Fruit fly (Drosophila melanogaster) whole organism, embryonic: ENCODE data around the gene Bsg.
A peak's percentile ranks its signal among the peaks of the same experiment; 100 is the strongest.

Experiments used
- ATbp ChIP-seq: fragments of 200-800 bp; sonication (Bioruptor generic); optimal IDR thresholded peaks from 2 replicates; lab custom pipeline; 2017; ENCODE audit warnings: missing biosample characterization, mild to moderate bottlenecking, missing genetic modification characterization, missing genetic modification reagents
- CG10462 ChIP-seq: fragments of 200-800 bp; sonication (Bioruptor generic); optimal IDR thresholded peaks from 2 replicates; lab custom pipeline; 2016; ENCODE audit warnings: missing biosample characterization, missing genetic modification characterization
- CG11247 ChIP-seq: fragments of 200-800 bp; sonication (Bioruptor generic); IDR thresholded peaks from 2 replicates; pipeline ENCODE4 v1.3.6; 2022; ENCODE audit warnings: missing biosample characterization, missing genetic modification characterization
- CG11504 ChIP-seq: fragments of 200-800 bp; sonication (Bioruptor generic); optimal IDR thresholded peaks from 3 replicates; lab custom pipeline; 2019; ENCODE audit warnings: missing biosample characterization, mild to moderate bottlenecking, missing genetic modification characterization, moderate library complexity
- CG11723 ChIP-seq: fragments of 200-800 bp; sonication (Bioruptor generic); optimal IDR thresholded peaks from 2 replicates; lab custom pipeline; 2017; ENCODE audit warnings: missing biosample characterization, mild to moderate bottlenecking, missing genetic modification characterization
- CG14965 ChIP-seq: fragments of 200-800 bp; sonication (Bioruptor generic); optimal IDR thresholded peaks from 2 replicates; lab custom pipeline; 2016; ENCODE audit warnings: missing biosample characterization, missing genetic modification characterization, borderline replicate concordance
- CG1603 ChIP-seq: fragments of 200-800 bp; sonication (Bioruptor generic); optimal IDR thresholded peaks from 2 replicates; lab custom pipeline; 2019; ENCODE audit warnings: missing biosample characterization, mild to moderate bottlenecking, missing genetic modification characterization, moderate library complexity
- CG1832 ChIP-seq: fragments of 200-800 bp; sonication (Bioruptor generic); optimal IDR thresholded peaks from 2 replicates; lab custom pipeline; 2017; ENCODE audit warnings: missing biosample characterization, mild to moderate bottlenecking, missing genetic modification characterization, inconsistent platforms
- CG3065 ChIP-seq: fragments of 200-800 bp; sonication (Bioruptor generic); optimal IDR thresholded peaks from 2 replicates; lab custom pipeline; 2016; ENCODE audit warnings: missing biosample characterization, missing genetic modification characterization
- CG33213 ChIP-seq: fragments of 200-800 bp; sonication (Bioruptor generic); optimal IDR thresholded peaks from 3 replicates; lab custom pipeline; 2016; ENCODE audit warnings: missing biosample characterization, missing genetic modification characterization
- CG34422 ChIP-seq: fragments of 200-800 bp; sonication (Bioruptor generic); IDR thresholded peaks from 3 replicates; pipeline ENCODE4 v1.3.6; 2022; ENCODE audit warnings: missing biosample characterization, missing genetic modification characterization
- CG3838 ChIP-seq: fragments of 200-800 bp; sonication (Bioruptor generic); optimal IDR thresholded peaks from 3 replicates; lab custom pipeline; 2016; ENCODE audit warnings: missing biosample characterization, missing genetic modification characterization
- CG42726 ChIP-seq: fragments of 200-800 bp; sonication (Bioruptor generic); IDR thresholded peaks from 2 replicates; pipeline ENCODE4 v1.3.6; 2022; ENCODE audit warnings: missing biosample characterization, missing genetic modification characterization; ENCODE audit not compliant: partially characterized antibody
- CG4404 ChIP-seq: fragments of 200-800 bp; sonication (Bioruptor generic); IDR thresholded peaks from 2 replicates; pipeline ENCODE4 v1.3.6; 2022; ENCODE audit warnings: missing biosample characterization, missing genetic modification characterization
- CG6683 ChIP-seq: fragments of 200-800 bp; sonication (Bioruptor generic); optimal IDR thresholded peaks from 2 replicates; lab custom pipeline; 2017; ENCODE audit warnings: missing biosample characterization, mild to moderate bottlenecking, missing genetic modification characterization, missing genetic modification reagents
- CG6765 ChIP-seq: fragments of 200-800 bp; sonication (Bioruptor generic); optimal IDR thresholded peaks from 3 replicates; lab custom pipeline; 2017; ENCODE audit warnings: missing biosample characterization, mild to moderate bottlenecking, missing genetic modification characterization
- CG7745 ChIP-seq: fragments of 200-800 bp; sonication (Bioruptor generic); optimal IDR thresholded peaks from 2 replicates; lab custom pipeline; 2018; ENCODE audit warnings: missing biosample characterization, mild to moderate bottlenecking, missing genetic modification characterization, moderate library complexity
- CG8944 ChIP-seq: fragments of 200-800 bp; sonication (Bioruptor generic); optimal IDR thresholded peaks from 3 replicates; lab custom pipeline; 2016; ENCODE audit warnings: missing biosample characterization, missing genetic modification characterization
- CG9797 ChIP-seq: fragments of 200-800 bp; sonication (Bioruptor generic); optimal IDR thresholded peaks from 3 replicates; lab custom pipeline; 2018; ENCODE audit warnings: missing biosample characterization, mild to moderate bottlenecking, missing genetic modification characterization
- Fer1 ChIP-seq: fragments of 200-800 bp; sonication (Bioruptor generic); optimal IDR thresholded peaks from 2 replicates; lab custom pipeline; 2017; ENCODE audit warnings: missing biosample characterization, mild to moderate bottlenecking, missing genetic modification characterization
- Gsc ChIP-seq: fragments of 200-800 bp; sonication (Bioruptor generic); IDR thresholded peaks from 2 replicates; pipeline ENCODE4 v1.3.6; 2022; ENCODE audit warnings: missing biosample characterization, missing genetic modification characterization
- Hand ChIP-seq: fragments of 200-800 bp; sonication (Bioruptor generic); optimal IDR thresholded peaks from 2 replicates; lab custom pipeline; 2017; ENCODE audit warnings: mild to moderate bottlenecking, missing biosample characterization, missing genetic modification reagents, missing genetic modification characterization
- Hsf ChIP-seq: fragments of 200-800 bp; sonication (Bioruptor generic); optimal IDR thresholded peaks from 3 replicates; lab custom pipeline; 2016; ENCODE audit warnings: missing biosample characterization, missing genetic modification characterization
- Meics ChIP-seq: fragments of 200-800 bp; sonication (Bioruptor generic); optimal IDR thresholded peaks from 2 replicates; lab custom pipeline; 2017; ENCODE audit warnings: missing biosample characterization, mild to moderate bottlenecking, missing genetic modification characterization
- Mes4 ChIP-seq: fragments of 200-800 bp; sonication (Bioruptor generic); optimal IDR thresholded peaks from 2 replicates; lab custom pipeline; 2016; ENCODE audit warnings: missing biosample characterization, missing genetic modification characterization
- Opbp ChIP-seq: fragments of 200-800 bp; sonication (Bioruptor generic); IDR thresholded peaks from 3 replicates; pipeline ENCODE4 v1.3.6; 2022; ENCODE audit warnings: missing biosample characterization, missing genetic modification characterization; ENCODE audit not compliant: partially characterized antibody
- Pdp1 ChIP-seq, 2 experiments: fragments of 200-800 bp; sonication (Bioruptor generic); optimal IDR thresholded peaks; 3 replicates each; lab custom pipeline; 2016; ENCODE audit warnings: missing biosample characterization in 2 of 2, missing genetic modification characterization in 2 of 2, mild to moderate bottlenecking in 1 of 2, moderate library complexity in 1 of 2
- Rfx ChIP-seq: fragments of 200-800 bp; sonication (Bioruptor generic); IDR thresholded peaks from 2 replicates; pipeline ENCODE4 v1.3.6; 2022; ENCODE audit warnings: missing biosample characterization, missing genetic modification characterization
- Rx ChIP-seq: fragments of 200-800 bp; sonication (Bioruptor generic); IDR thresholded peaks from 2 replicates; pipeline ENCODE4 v1.3.6; 2022; ENCODE audit warnings: missing biosample characterization, missing genetic modification characterization
- Sox102F ChIP-seq: fragments of 200-800 bp; sonication (Bioruptor generic); optimal IDR thresholded peaks from 2 replicates; lab custom pipeline; 2018; ENCODE audit warnings: missing biosample characterization, mild to moderate bottlenecking, missing genetic modification characterization, moderate library complexity
- Spps ChIP-seq: fragments of 200-800 bp; sonication (Bioruptor generic); optimal IDR thresholded peaks from 2 replicates; lab custom pipeline; 2018; ENCODE audit warnings: missing biosample characterization, mild to moderate bottlenecking, missing genetic modification characterization
- Tbp ChIP-seq: fragments of >200 bp; optimal IDR thresholded peaks from 2 replicates; lab custom pipeline; 2018; ENCODE audit warnings: missing biosample characterization, missing genetic modification characterization
- cas ChIP-seq: fragments of 200-800 bp; sonication (Bioruptor generic); IDR thresholded peaks from 2 replicates; pipeline ENCODE4 v1.3.6; 2022; ENCODE audit warnings: missing biosample characterization, missing genetic modification characterization
- cg ChIP-seq: fragments of 200-800 bp; sonication (Bioruptor generic); optimal IDR thresholded peaks from 3 replicates; lab custom pipeline; 2019; ENCODE audit warnings: missing biosample characterization, mild to moderate bottlenecking, missing genetic modification characterization, moderate library complexity
- cwo ChIP-seq: fragments of 200-800 bp; sonication (Bioruptor generic); optimal IDR thresholded peaks from 3 replicates; lab custom pipeline; 2017; ENCODE audit warnings: missing biosample characterization, missing genetic modification characterization, mild to moderate bottlenecking, moderate library complexity, missing genetic modification reagents
- da ChIP-seq: fragments of 200-800 bp; sonication (Bioruptor generic); optimal IDR thresholded peaks from 2 replicates; lab custom pipeline; 2016; ENCODE audit warnings: missing biosample characterization, missing genetic modification characterization
- disco-r ChIP-seq: fragments of 200-800 bp; sonication (Bioruptor generic); optimal IDR thresholded peaks from 2 replicates; lab custom pipeline; 2016; ENCODE audit warnings: missing biosample characterization, missing genetic modification characterization
- ems ChIP-seq: fragments of 200-800 bp; sonication (Bioruptor generic); optimal IDR thresholded peaks from 3 replicates; lab custom pipeline; 2016; ENCODE audit warnings: missing biosample characterization, missing genetic modification characterization
- fd3F ChIP-seq: fragments of 200-800 bp; sonication (Bioruptor generic); optimal IDR thresholded peaks from 2 replicates; lab custom pipeline; 2018; ENCODE audit warnings: missing biosample characterization, mild to moderate bottlenecking, missing genetic modification characterization, moderate library complexity
- fru ChIP-seq: fragments of >200 bp; optimal IDR thresholded peaks from 2 replicates; lab custom pipeline; 2017
- lmd ChIP-seq: fragments of 200-800 bp; sonication (Bioruptor generic); IDR thresholded peaks from 2 replicates; pipeline ENCODE4 v1.3.6; 2022; ENCODE audit warnings: missing biosample characterization, missing genetic modification characterization
- nau ChIP-seq: fragments of 200-800 bp; sonication (Bioruptor generic); optimal IDR thresholded peaks from 3 replicates; lab custom pipeline; 2017; ENCODE audit warnings: missing biosample characterization, mild to moderate bottlenecking, missing genetic modification characterization, missing genetic modification reagents
- pfk ChIP-seq: fragments of 200-800 bp; sonication (Bioruptor generic); optimal IDR thresholded peaks from 2 replicates; lab custom pipeline; 2018; ENCODE audit warnings: missing biosample characterization, mild to moderate bottlenecking, missing genetic modification characterization, moderate library complexity
- salm ChIP-seq: fragments of 200-800 bp; sonication (Bioruptor generic); optimal IDR thresholded peaks from 2 replicates; lab custom pipeline; 2018; ENCODE audit warnings: missing biosample characterization, mild to moderate bottlenecking, missing genetic modification characterization
- seq ChIP-seq: fragments of 200-800 bp; sonication (Bioruptor generic); IDR thresholded peaks from 2 replicates; pipeline ENCODE4 v1.3.6; 2022; ENCODE audit warnings: missing biosample characterization, missing genetic modification characterization
- sqz ChIP-seq: fragments of 200-800 bp; sonication (Bioruptor generic); optimal IDR thresholded peaks from 3 replicates; lab custom pipeline; 2018; ENCODE audit warnings: missing biosample characterization, mild to moderate bottlenecking, missing genetic modification characterization
- sr ChIP-seq: fragments of 200-800 bp; sonication (Bioruptor generic); IDR thresholded peaks from 3 replicates; pipeline ENCODE4 v1.3.6; 2022; ENCODE audit warnings: missing biosample characterization, missing genetic modification characterization
- tna ChIP-seq: fragments of 200-800 bp; sonication (Bioruptor generic); IDR thresholded peaks from 2 replicates; pipeline ENCODE4 v1.3.6; 2022; ENCODE audit warnings: missing biosample characterization, missing genetic modification characterization; ENCODE audit not compliant: partially characterized antibody
- toy ChIP-seq: fragments of 200-800 bp; sonication (Bioruptor generic); IDR thresholded peaks from 2 replicates; pipeline ENCODE4 v1.3.6; 2022; ENCODE audit warnings: missing biosample characterization, missing genetic modification characterization
- vnd ChIP-seq: fragments of 200-800 bp; sonication (Bioruptor generic); IDR thresholded peaks from 3 replicates; pipeline ENCODE4 v1.3.6; 2022; ENCODE audit warnings: missing biosample characterization, missing genetic modification characterization; ENCODE audit not compliant: partially characterized antibody
- zen ChIP-seq: fragments of 200-800 bp; sonication (Bioruptor generic); optimal IDR thresholded peaks from 3 replicates; lab custom pipeline; 2018; ENCODE audit warnings: missing biosample characterization, mild to moderate bottlenecking, missing genetic modification characterization, moderate library complexity

The Bsg gene

dm6 chr2L:8097461-8097860, 14.2 kb downstream of the Bsg start (continued):
- TF ChIP-seq CG6765, result peak; percentile 76
- no peak for TF ChIP-seq tna (GFP tag; lab: Robert Waterston, UW)
- no peak for TF ChIP-seq da (GFP tag; lab: Kevin White, UChicago)
- peak; percentile 52 for TF ChIP-seq CG11723 (GFP tag; lab: Kevin White, UChicago)
- TF ChIP-seq ATbp (GFP tag; lab: Kevin White, UChicago), result peak; percentile 67
- TF ChIP-seq cas (GFP tag; lab: Robert Waterston, UW), result no peak
- no peak for TF ChIP-seq Hand (GFP tag; lab: Kevin White, UChicago)
- TF ChIP-seq zen (tag; lab: Kevin White, UChicago), result no peak
- peak; percentile 44 for TF ChIP-seq Sox102F (GFP tag; lab: Kevin White, UChicago)
- TF ChIP-seq lmd, result no peak; the same call in 1 of the 2 replicates
- peak; percentile 17 for TF ChIP-seq fd3F (GFP tag; lab: Kevin White, UChicago)
- peak; percentile 46 for TF ChIP-seq cg
- TF ChIP-seq disco-r (GFP tag; lab: Kevin White, UChicago), result no peak
- 0 out of 3 replicates have a peak, but pooled peaks have one; percentile 36 for TF ChIP-seq CG34422 (GFP tag; lab: Robert Waterston, UW)
- no peak for TF ChIP-seq ems (GFP tag; lab: Kevin White, UChicago)
- 0 out of 2 replicates have a peak, but pooled peaks have one; percentile 21 for TF ChIP-seq CG11247
- no peak for TF ChIP-seq CG42726 (GFP tag; lab: Robert Waterston, UW)
- TF ChIP-seq sqz (GFP tag; lab: Kevin White, UChicago), result peak; percentile 54
- TF ChIP-seq Rfx, result peak; percentile 47; the same call in 1 of the 2 replicates
- TF ChIP-seq vnd (GFP tag; lab: Robert Waterston, UW), result no peak
- TF ChIP-seq Gsc, result no peak
- no peak for TF ChIP-seq CG14965 (GFP tag; lab: Kevin White, UChicago)
- no peak for TF ChIP-seq CG1832
- TF ChIP-seq Opbp (GFP tag; lab: Robert Waterston, UW), result no peak
- no peak for TF ChIP-seq Tbp (GFP tag; lab: Kevin White, UChicago)
- TF ChIP-seq CG6683, result peak; percentile 73
- no peak for TF ChIP-seq CG9797
- TF ChIP-seq pfk, result peak; percentile 45
- no peak for TF ChIP-seq sr
- TF ChIP-seq CG8944 (GFP tag; lab: Kevin White, UChicago), result no peak
- TF ChIP-seq CG11504 (tag; lab: Kevin White, UChicago), result peak; percentile 37
- TF ChIP-seq toy, result no peak
- TF ChIP-seq Meics (GFP tag; lab: Kevin White, UChicago), result peak; percentile 69
- no peak for TF ChIP-seq CG3065 (GFP tag; lab: Kevin White, UChicago)
- TF ChIP-seq Rx (GFP tag; lab: Robert Waterston, UW), result no peak
- TF ChIP-seq CG3838 (GFP tag; lab: Kevin White, UChicago), result no peak
- TF ChIP-seq CG10462 (GFP tag; lab: Kevin White, UChicago), result no peak
- TF ChIP-seq CG4404 (GFP tag; lab: Robert Waterston, UW), result no peak
- no peak for TF ChIP-seq Hsf (GFP tag; lab: Kevin White, UChicago)
- TF ChIP-seq cwo (GFP tag; lab: Kevin White, UChicago), result peak; percentile 79
- TF ChIP-seq CG1603 (tag; lab: Kevin White, UChicago), result peak; percentile 57
- TF ChIP-seq fru (lab: Kevin White, UChicago), result no peak
- TF ChIP-seq CG33213 (GFP tag; lab: Kevin White, UChicago), result no peak
- peak; percentile 79 for TF ChIP-seq Fer1
- TF ChIP-seq seq (GFP tag; lab: Robert Waterston, UW), result peak; percentile 31
- TF ChIP-seq CG7745, result no peak
- peak; percentile 55 for TF ChIP-seq salm (tag; lab: Kevin White, UChicago)
- peak; percentile 82 for TF ChIP-seq nau (GFP tag; lab: Kevin White, UChicago)
- TF ChIP-seq Mes4 (GFP tag; lab: Kevin White, UChicago), result no peak
- no peak for TF ChIP-seq Spps (tag; lab: Kevin White, UChicago)
- TF ChIP-seq Pdp1 (GFP tag; optimal IDR thresholded peaks at IDR 0.05; lab: Kevin White, UChicago), result no peak
